Fruit fly (Drosophila melanogaster) whole organism, embryonic: Measurements from ENCODE around the gene nonC.

Experiments used
- BEAF-32 ChIP-seq: fragments of 200-800 bp; sonication (Bioruptor generic); optimal IDR thresholded peaks from 3 replicates; lab custom pipeline; 2017; ENCODE audit warnings: missing biosample characterization, missing genetic modification characterization, mild to moderate bottlenecking, moderate library complexity, missing genetic modification reagents
- CG10565 ChIP-seq: fragments of 200-800 bp; sonication (Bioruptor generic); optimal IDR thresholded peaks from 3 replicates; lab custom pipeline; 2016; ENCODE audit warnings: missing biosample characterization, mild to moderate bottlenecking, missing genetic modification characterization
- CG11093 ChIP-seq: fragments of 200-800 bp; sonication (Bioruptor generic); IDR thresholded peaks from 3 replicates; pipeline ENCODE4 v1.3.6; 2022; ENCODE audit warnings: missing biosample characterization, missing genetic modification characterization
- CG15514 ChIP-seq: fragments of 200-800 bp; sonication (Bioruptor generic); optimal IDR thresholded peaks from 3 replicates; lab custom pipeline; 2017; ENCODE audit warnings: missing biosample characterization, missing genetic modification characterization, mild to moderate bottlenecking, moderate library complexity, missing genetic modification reagents
- CG17802 ChIP-seq: fragments of 200-800 bp; sonication (Bioruptor generic); optimal IDR thresholded peaks from 2 replicates; lab custom pipeline; 2018; ENCODE audit warnings: missing biosample characterization, mild to moderate bottlenecking, missing genetic modification characterization, moderate library complexity
- CG2202 ChIP-seq: fragments of 200-800 bp; sonication (Bioruptor generic); optimal IDR thresholded peaks from 2 replicates; lab custom pipeline; 2018; ENCODE audit warnings: missing biosample characterization, mild to moderate bottlenecking, missing genetic modification characterization
- CG3065 ChIP-seq: fragments of 200-800 bp; sonication (Bioruptor generic); optimal IDR thresholded peaks from 2 replicates; lab custom pipeline; 2016; ENCODE audit warnings: missing biosample characterization, missing genetic modification characterization
- CG4424 ChIP-seq: fragments of 200-800 bp; sonication (Bioruptor generic); optimal IDR thresholded peaks from 3 replicates; lab custom pipeline; 2016; ENCODE audit warnings: missing biosample characterization, missing genetic modification characterization
- CG4707 ChIP-seq: fragments of 200-800 bp; sonication (Bioruptor generic); optimal IDR thresholded peaks from 2 replicates; lab custom pipeline; 2018; ENCODE audit warnings: missing biosample characterization, mild to moderate bottlenecking, missing genetic modification characterization, moderate library complexity
- CG4730 ChIP-seq: fragments of 200-800 bp; sonication (Bioruptor generic); IDR thresholded peaks from 2 replicates; pipeline ENCODE4 v1.3.6; 2022; ENCODE audit warnings: missing biosample characterization, missing genetic modification characterization
- CG6175 ChIP-seq: fragments of 200-800 bp; sonication (Bioruptor generic); IDR thresholded peaks from 3 replicates; pipeline ENCODE4 v1.3.6; 2022; ENCODE audit warnings: missing biosample characterization, missing genetic modification characterization
- CG7372 ChIP-seq: fragments of 200-800 bp; sonication (Bioruptor generic); IDR thresholded peaks from 2 replicates; pipeline ENCODE4 v1.3.6; 2022; ENCODE audit warnings: missing biosample characterization, missing genetic modification characterization
- CG8290 ChIP-seq, 3 experiments: fragments of 200-800 bp; sonication (Bioruptor generic); optimal IDR thresholded peaks; 2 replicates each; lab custom pipeline; 2016 to 2019; ENCODE audit warnings: missing biosample characterization in 3 of 3, missing genetic modification characterization in 3 of 3, mild to moderate bottlenecking in 2 of 3, moderate library complexity in 1 of 3
- Chrac-16 ChIP-seq: fragments of 200-800 bp; sonication (Bioruptor generic); optimal IDR thresholded peaks from 3 replicates; lab custom pipeline; 2016; ENCODE audit warnings: missing biosample characterization, missing genetic modification characterization
- CoRest ChIP-seq: fragments of 200-800 bp; sonication (Bioruptor generic); optimal IDR thresholded peaks from 3 replicates; lab custom pipeline; 2018; ENCODE audit warnings: missing biosample characterization, mild to moderate bottlenecking, missing genetic modification characterization, moderate library complexity
- Dek ChIP-seq: fragments of 200-800 bp; sonication (Bioruptor generic); optimal IDR thresholded peaks from 3 replicates; lab custom pipeline; 2019; ENCODE audit warnings: missing biosample characterization, mild to moderate bottlenecking, missing genetic modification characterization, moderate library complexity
- Dip2 ChIP-seq: fragments of 200-800 bp; sonication (Bioruptor generic); IDR thresholded peaks from 2 replicates; pipeline ENCODE4 v1.3.6; 2022; ENCODE audit warnings: missing biosample characterization, missing genetic modification characterization
- Dll ChIP-seq: fragments of 200-800 bp; sonication (Bioruptor generic); IDR thresholded peaks from 4 replicates; pipeline ENCODE4 v1.3.6; 2022; ENCODE audit warnings: missing biosample characterization, missing genetic modification characterization; ENCODE audit not compliant: partially characterized antibody
- Dp ChIP-seq: fragments of 200-800 bp; sonication (Bioruptor generic); optimal IDR thresholded peaks from 2 replicates; lab custom pipeline; 2018; ENCODE audit warnings: missing biosample characterization, mild to moderate bottlenecking, missing genetic modification characterization, moderate library complexity
- HmgD ChIP-seq: fragments of 200-800 bp; sonication (Bioruptor generic); optimal IDR thresholded peaks from 3 replicates; lab custom pipeline; 2016; ENCODE audit warnings: missing biosample characterization, missing genetic modification characterization
- Hr39 ChIP-seq: fragments of >200 bp; optimal IDR thresholded peaks from 2 replicates; lab custom pipeline; 2017
- MTF-1 ChIP-seq: fragments of 200-800 bp; sonication (Bioruptor generic); optimal IDR thresholded peaks from 2 replicates; lab custom pipeline; 2018; ENCODE audit warnings: missing biosample characterization, mild to moderate bottlenecking, missing genetic modification characterization, borderline replicate concordance
- Optix ChIP-seq: fragments of 200-800 bp; sonication (Bioruptor generic); IDR thresholded peaks from 3 replicates; pipeline ENCODE4 v1.3.6; 2022; ENCODE audit warnings: missing biosample characterization, missing genetic modification characterization
- Ravus ChIP-seq: fragments of 200-800 bp; sonication (Bioruptor generic); IDR thresholded peaks from 2 replicates; pipeline ENCODE4 v1.3.6; 2022; ENCODE audit warnings: missing biosample characterization, missing genetic modification characterization
- Side ChIP-seq: fragments of 200-800 bp; sonication (Bioruptor generic); optimal IDR thresholded peaks from 2 replicates; lab custom pipeline; 2016; ENCODE audit warnings: missing biosample characterization, missing genetic modification characterization
- Stat92E ChIP-seq, 3 experiments: fragments of >200 bp in 2 of 3; fragments of 200-800 bp in 1 of 3; sonication (Bioruptor generic) in 1 of 3; optimal IDR thresholded peaks; 2 replicates each; lab custom pipeline; 2017 to 2019; ENCODE audit warnings: missing biosample characterization in 3 of 3, missing genetic modification characterization in 3 of 3, mild to moderate bottlenecking in 1 of 3, moderate library complexity in 1 of 3
- Usf ChIP-seq: fragments of 200-800 bp; sonication (Bioruptor generic); optimal IDR thresholded peaks from 2 replicates; lab custom pipeline; 2017; ENCODE audit warnings: missing genotype, missing biosample characterization, missing genetic modification characterization
- al ChIP-seq: fragments of 200-800 bp; sonication (Bioruptor generic); IDR thresholded peaks from 2 replicates; pipeline ENCODE4 v1.3.6; 2022; ENCODE audit warnings: missing biosample characterization, missing genetic modification characterization
- ash1 ChIP-seq: fragments of 200-800 bp; sonication (Bioruptor generic); optimal IDR thresholded peaks from 2 replicates; lab custom pipeline; 2018; ENCODE audit warnings: missing biosample characterization, mild to moderate bottlenecking, missing genetic modification characterization
- crp ChIP-seq, 2 experiments: fragments of 200-800 bp; sonication (Bioruptor generic); optimal IDR thresholded peaks; 2 replicates in 1 of 2; 3 replicates in 1 of 2; lab custom pipeline; 2017; ENCODE audit warnings: missing biosample characterization in 2 of 2, missing genetic modification characterization in 2 of 2, mild to moderate bottlenecking in 1 of 2, moderate library complexity in 1 of 2
- dmrt99B ChIP-seq: fragments of 200-800 bp; sonication (Bioruptor generic); optimal IDR thresholded peaks from 2 replicates; lab custom pipeline; 2018; ENCODE audit warnings: missing biosample characterization, mild to moderate bottlenecking, missing genetic modification characterization, moderate library complexity
- fd64A ChIP-seq: fragments of 200-800 bp; sonication (Bioruptor generic); optimal IDR thresholded peaks from 3 replicates; lab custom pipeline; 2018; ENCODE audit warnings: missing biosample characterization, mild to moderate bottlenecking, missing genetic modification characterization
- kay ChIP-seq: fragments of 200-800 bp; sonication (Bioruptor generic); optimal IDR thresholded peaks from 2 replicates; lab custom pipeline; 2016; ENCODE audit warnings: missing biosample characterization, missing genetic modification characterization
- ken ChIP-seq: fragments of 200-800 bp; sonication (Bioruptor generic); IDR thresholded peaks from 3 replicates; pipeline ENCODE4 v1.3.6; 2022; ENCODE audit warnings: missing biosample characterization, missing genetic modification characterization
- lab ChIP-seq: fragments of 200-800 bp; sonication (Bioruptor generic); optimal IDR thresholded peaks from 3 replicates; lab custom pipeline; 2017; ENCODE audit warnings: missing biosample characterization, missing genetic modification characterization, mild to moderate bottlenecking, moderate library complexity, missing genetic modification reagents
- mam ChIP-seq: fragments of 200-800 bp; sonication (Bioruptor generic); optimal IDR thresholded peaks from 3 replicates; lab custom pipeline; 2016; ENCODE audit warnings: missing biosample characterization, missing genetic modification characterization
- pan ChIP-seq, 4 experiments: fragments of >200 bp in 3 of 4; fragments of 200-800 bp in 1 of 4; sonication (Bioruptor generic) in 1 of 4; optimal IDR thresholded peaks in 3 of 4; IDR thresholded peaks in 1 of 4; 2 replicates each; pipeline versions ENCODE4 v1.3.6 to Lab custom; 2017 to 2022; ENCODE audit warnings: missing biosample characterization in 2 of 4, missing genetic modification characterization in 2 of 4, mixed read lengths in 1 of 4
- pb ChIP-seq: fragments of 200-800 bp; sonication (Bioruptor generic); optimal IDR thresholded peaks from 3 replicates; lab custom pipeline; 2016; ENCODE audit warnings: missing biosample characterization, missing genetic modification characterization
- sc ChIP-seq, 3 experiments: fragments of >200 bp in 2 of 3; fragments of 200-800 bp in 1 of 3; sonication (Bioruptor generic) in 1 of 3; optimal IDR thresholded peaks; 2 replicates in 2 of 3; 3 replicates in 1 of 3; lab custom pipeline; 2017; ENCODE audit warnings: mild to moderate bottlenecking in 1 of 3, missing biosample characterization in 1 of 3, missing genetic modification characterization in 1 of 3, missing genetic modification reagents in 1 of 3
- sd ChIP-seq: fragments of 200-800 bp; sonication (Bioruptor generic); optimal IDR thresholded peaks from 3 replicates; lab custom pipeline; 2018; ENCODE audit warnings: missing biosample characterization, mild to moderate bottlenecking, missing genetic modification characterization, moderate library complexity
- shn ChIP-seq: fragments of 200-800 bp; sonication (Bioruptor generic); optimal IDR thresholded peaks from 3 replicates; lab custom pipeline; 2016; ENCODE audit warnings: missing biosample characterization, missing genetic modification characterization
- slbo ChIP-seq: fragments of 200-800 bp; sonication (Bioruptor generic); IDR thresholded peaks from 2 replicates; pipeline ENCODE4 v1.3.6; 2022; ENCODE audit warnings: missing biosample characterization, missing genetic modification characterization
- slp2 ChIP-seq: fragments of 200-800 bp; sonication (Bioruptor generic); optimal IDR thresholded peaks from 2 replicates; lab custom pipeline; 2016; ENCODE audit warnings: missing biosample characterization, missing genetic modification characterization
- sob ChIP-seq: fragments of 200-800 bp; sonication (Bioruptor generic); IDR thresholded peaks from 2 replicates; pipeline ENCODE4 v1.3.6; 2022; ENCODE audit warnings: missing biosample characterization, missing genetic modification characterization
- ssp ChIP-seq: fragments of 200-800 bp; sonication (Bioruptor generic); IDR thresholded peaks from 2 replicates; pipeline ENCODE4 v1.3.6; 2022; ENCODE audit warnings: missing biosample characterization, missing genetic modification characterization
- tll ChIP-seq, 2 experiments: fragments of 200-800 bp in 1 of 2; fragments of >200 bp in 1 of 2; sonication (Bioruptor generic) in 1 of 2; optimal IDR thresholded peaks; 2 replicates each; lab custom pipeline; 2017 to 2019; ENCODE audit warnings: missing biosample characterization in 2 of 2, missing genetic modification characterization in 2 of 2, mild to moderate bottlenecking in 1 of 2, moderate library complexity in 1 of 2
- toy ChIP-seq: fragments of 200-800 bp; sonication (Bioruptor generic); IDR thresholded peaks from 2 replicates; pipeline ENCODE4 v1.3.6; 2022; ENCODE audit warnings: missing biosample characterization, missing genetic modification characterization
- z ChIP-seq: fragments of 200-800 bp; sonication (Bioruptor generic); IDR thresholded peaks from 3 replicates; pipeline ENCODE4 v1.3.6; 2022; ENCODE audit warnings: missing biosample characterization, missing genetic modification characterization

nonC gene

DNA sequence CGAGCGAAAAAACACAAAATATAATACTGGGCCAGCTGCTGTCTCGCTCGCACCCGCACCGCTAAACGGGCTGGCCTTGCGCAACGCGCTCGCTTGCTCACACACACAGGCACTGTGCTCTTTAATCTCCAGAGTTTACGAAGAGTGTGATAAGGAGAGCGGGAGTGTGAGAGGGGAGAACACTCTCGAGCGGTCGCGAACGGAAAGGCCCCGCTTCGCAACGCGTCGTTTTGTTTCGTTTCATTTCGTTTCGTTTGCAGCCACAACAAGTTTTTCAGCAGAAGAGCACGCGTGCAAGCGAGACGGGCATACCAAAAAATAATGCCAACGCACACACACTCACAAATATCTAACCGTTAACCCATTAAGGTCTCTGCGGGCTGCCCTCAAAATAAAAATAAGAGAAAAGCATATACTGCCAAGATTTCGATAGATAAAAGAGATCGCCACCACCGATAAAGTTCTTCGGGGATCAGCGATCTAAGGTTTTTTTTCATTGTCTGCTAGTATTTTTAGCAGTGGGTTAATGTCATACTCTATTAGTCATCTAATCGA is 37.3 kb downstream of the nonC start (continued):
- TF ChIP-seq Side (GFP tag; lab: Kevin White, UChicago) (no peak), CG11093 (no peak), lab (GFP tag; lab: Kevin White, UChicago) (peak; percentile 54), BEAF-32 (GFP tag; lab: Kevin White, UChicago) (no peak), CG2202 (tag; lab: Kevin White, UChicago) (no peak), ssp (0 out of 2 replicates have a peak, but pooled peaks have one; percentile 36), toy (peak; percentile 38; the same call in 1 of the 2 replicates), CoRest (tag; lab: Kevin White, UChicago) (peak; percentile 34), mam (GFP tag; lab: Kevin White, UChicago) (peak; percentile 55), CG4730 (GFP tag; lab: Robert Waterston, UW) (peak; percentile 59), shn (GFP tag; lab: Kevin White, UChicago) (no peak), tll (GFP tag; optimal IDR thresholded peaks at IDR 0.05; lab: Kevin White, UChicago) (no peak), Dp (no peak), sc (optimal IDR thresholded peaks at IDR 0.05; lab: Kevin White, UChicago) (no peak), sc (GFP tag; optimal IDR thresholded peaks at IDR 0.05; lab: Kevin White, UChicago) (no peak), CG7372 (GFP tag; lab: Robert Waterston, UW) (peak; percentile 62), al (GFP tag; lab: Robert Waterston, UW) (peak; percentile 66), sd (tag; lab: Kevin White, UChicago) (peak; percentile 77), ken (GFP tag; lab: Robert Waterston, UW) (0 out of 3 replicates have a peak, but pooled peaks have one; percentile 49), kay (peak; percentile 12), CG4707 (no peak), dmrt99B (peak; percentile 66), CG3065 (peak; percentile 20), ash1 (GFP tag; lab: Kevin White, UChicago) (no peak), slbo (GFP tag; lab: Robert Waterston, UW) (peak; percentile 74), Optix (peak; percentile 70; the same call in 2 of the 3 replicates), CG6175 (peak; percentile 48; the same call in 1 of the 3 replicates), fd64A (GFP tag; lab: Kevin White, UChicago) (no peak), Dip2 (GFP tag; lab: Robert Waterston, UW) (no peak), CG10565 (GFP tag; lab: Kevin White, UChicago) (no peak), HmgD (GFP tag; lab: Kevin White, UChicago) (no peak), CG17802 (tag; lab: Kevin White, UChicago) (no peak), Hr39 (lab: Kevin White, UChicago) (no peak), sob (GFP tag; lab: Robert Waterston, UW) (peak; percentile 66), Stat92E (GFP tag; optimal IDR thresholded peaks at IDR 0.05; lab: Kevin White, UChicago) (peak in 1 of 3 experiments; percentile 74), Usf (peak; percentile 42), Chrac-16 (GFP tag; lab: Kevin White, UChicago) (peak; percentile 25), z (GFP tag; lab: Robert Waterston, UW) (peak; percentile 66; the same call in 1 of the 3 replicates), CG15514 (GFP tag; lab: Kevin White, UChicago) (peak; percentile 14), Ravus (GFP tag; lab: Robert Waterston, UW) (no peak), pan (optimal IDR thresholded peaks at IDR 0.05; lab: Kevin White, UChicago) (no peak), pan (GFP tag; optimal IDR thresholded peaks at IDR 0.05 in 1 of 2, IDR thresholded peaks at IDR 0.05 in 1 of 2) (peak in 1 of 2 experiments; percentile 78), MTF-1 (GFP tag; lab: Kevin White, UChicago) (no peak), CG4424 (peak; percentile 3), Dek (tag; lab: Kevin White, UChicago) (peak; percentile 67), Dll (GFP tag; lab: Robert Waterston, UW) (0 out of 4 replicates have a peak, but pooled peaks have one; percentile 17), CG8290 (GFP tag; optimal IDR thresholded peaks at IDR 0.05; lab: Kevin White, UChicago) (no peak), CG8290 (tag; optimal IDR thresholded peaks at IDR 0.05; lab: Kevin White, UChicago) (peak; percentile 39 to 81), crp (GFP tag; optimal IDR thresholded peaks at IDR 0.05; lab: Kevin White, UChicago) (no peak), pb (GFP tag; lab: Kevin White, UChicago) (peak; percentile 20), slp2 (GFP tag; lab: Kevin White, UChicago) (no peak)
